Comparison of ENCODE assay signal across 4 fruit fly cellular contexts in genomic region chr3R:11619709-11620409, dm6.
TF ChIP-seq lines count a peak whose summit lies in the region.

TSS of gene Jupiter (minus strand) at chr3R:11619906.
TSS of gene CG14710 (plus strand) at chr3R:11620090.

TF ChIP-seq in whole organism, adult, 20 proteins besides CTCF, POLR2A, EP300 and RAD21 (continued from another document):
- no peak for TF ChIP-seq CG11617 (GFP tag; optimal IDR thresholded peaks at IDR 0.05; lab: Kevin White, UChicago)
- peak; percentile 60 for TF ChIP-seq Mnt (GFP tag; optimal IDR thresholded peaks at IDR 0.05; lab: Kevin White, UChicago)

TF ChIP-seq in whole organism, embryonic, 481 proteins besides CTCF, POLR2A, EP300 and RAD21 (continued from another document and continues in another):
- 0 out of 2 replicates have a peak, but pooled peaks have one; percentile 17 for TF ChIP-seq bbx (GFP tag; IDR thresholded peaks at IDR 0.05; lab: Robert Waterston, UW; ENCODE audit: partially characterized antibody)
- TF ChIP-seq CG1024 (GFP tag; IDR thresholded peaks at IDR 0.05; lab: Robert Waterston, UW): peak; percentile 38; the same call in 1 of the 2 replicates
- TF ChIP-seq TFAM (GFP tag; optimal IDR thresholded peaks at IDR 0.05; lab: Kevin White, UChicago): no peak
- no peak for TF ChIP-seq eyg (GFP tag; optimal IDR thresholded peaks at IDR 0.05; lab: Kevin White, UChicago)
- peak; percentile 93 for TF ChIP-seq Ets97D (GFP tag; optimal IDR thresholded peaks at IDR 0.05; lab: Kevin White, UChicago)
- peak; percentile 61 for TF ChIP-seq Mes4 (GFP tag; optimal IDR thresholded peaks at IDR 0.05; lab: Kevin White, UChicago)
- TF ChIP-seq CG13775 (GFP tag; optimal IDR thresholded peaks at IDR 0.05; lab: Kevin White, UChicago): peak; percentile 55
- no peak for TF ChIP-seq stc (GFP tag; IDR thresholded peaks at IDR 0.05; lab: Robert Waterston, UW)
- TF ChIP-seq fru (optimal IDR thresholded peaks at IDR 0.05; lab: Kevin White, UChicago): no peak
- no peak for TF ChIP-seq Hmx (GFP tag; optimal IDR thresholded peaks at IDR 0.05; lab: Kevin White, UChicago)
- TF ChIP-seq vvl (GFP tag; IDR thresholded peaks at IDR 0.05; lab: Robert Waterston, UW): peak; percentile 91
- no peak for TF ChIP-seq dan (GFP tag; IDR thresholded peaks at IDR 0.05; lab: Robert Waterston, UW)
- TF ChIP-seq CG12659 (GFP tag; optimal IDR thresholded peaks at IDR 0.05; lab: Kevin White, UChicago): peak; percentile 92
- peak; percentile 86 for TF ChIP-seq Hmr (GFP tag; optimal IDR thresholded peaks at IDR 0.05; lab: Kevin White, UChicago)
- TF ChIP-seq Dip2 (GFP tag; IDR thresholded peaks at IDR 0.05; lab: Robert Waterston, UW): no peak
- peak; percentile 66 for TF ChIP-seq CG17328 (GFP tag; IDR thresholded peaks at IDR 0.05; lab: Robert Waterston, UW)
- peak; percentile 61 for TF ChIP-seq CG7745 (tag; optimal IDR thresholded peaks at IDR 0.05; lab: Kevin White, UChicago)
- peak; percentile 60 for TF ChIP-seq emc (GFP tag; optimal IDR thresholded peaks at IDR 0.05; lab: Kevin White, UChicago)
- TF ChIP-seq prd (optimal IDR thresholded peaks at IDR 0.05; lab: Kevin White, UChicago): no peak
- peak; percentile 84 for TF ChIP-seq prd (GFP tag; IDR thresholded peaks at IDR 0.05; lab: Robert Waterston, UW)
- peak; percentile 32 for TF ChIP-seq Deaf1 (tag; optimal IDR thresholded peaks at IDR 0.05; lab: Kevin White, UChicago)
- TF ChIP-seq Elba2 (GFP tag; optimal IDR thresholded peaks at IDR 0.05; lab: Kevin White, UChicago): peak; percentile 46
- no peak; the same call in 2 of the 3 replicates for TF ChIP-seq B-H1 (GFP tag; IDR thresholded peaks at IDR 0.05; lab: Robert Waterston, UW)
- no peak for TF ChIP-seq tio (GFP tag; optimal IDR thresholded peaks at IDR 0.05; lab: Kevin White, UChicago)
- peak; percentile 81 for TF ChIP-seq fu2 (GFP tag; optimal IDR thresholded peaks at IDR 0.05; lab: Kevin White, UChicago)
- TF ChIP-seq CG31224 (GFP tag; IDR thresholded peaks at IDR 0.05; lab: Robert Waterston, UW): no peak
- no peak for TF ChIP-seq Oaz (GFP tag; IDR thresholded peaks at IDR 0.05; lab: Robert Waterston, UW)
- peak; percentile 29 for TF ChIP-seq CG7928 (GFP tag; optimal IDR thresholded peaks at IDR 0.05; lab: Kevin White, UChicago)
- TF ChIP-seq CG7963 (GFP tag; IDR thresholded peaks at IDR 0.05; lab: Robert Waterston, UW; ENCODE audit: partially characterized antibody): no peak
- peak; percentile 63 for TF ChIP-seq CG34376 (GFP tag; optimal IDR thresholded peaks at IDR 0.05; lab: Kevin White, UChicago)
- peak; percentile 23 to 69 for TF ChIP-seq Hr51 (GFP tag; optimal IDR thresholded peaks at IDR 0.05; lab: Kevin White, UChicago)
- peak; percentile 41 for TF ChIP-seq Fer2 (tag; optimal IDR thresholded peaks at IDR 0.05; lab: Kevin White, UChicago)
- no peak for TF ChIP-seq lab (GFP tag; optimal IDR thresholded peaks at IDR 0.05; lab: Kevin White, UChicago)
- peak; percentile 64 for TF ChIP-seq CG4424 (GFP tag; optimal IDR thresholded peaks at IDR 0.05; lab: Kevin White, UChicago)
- peak; percentile 43 for TF ChIP-seq twi (tag; optimal IDR thresholded peaks at IDR 0.05; lab: Kevin White, UChicago)
- TF ChIP-seq lov (optimal IDR thresholded peaks at IDR 0.05; lab: Kevin White, UChicago): no peak
- 0 out of 3 replicates have a peak, but pooled peaks have one; percentile 60 for TF ChIP-seq lov (GFP tag; IDR thresholded peaks at IDR 0.05; lab: Robert Waterston, UW)
- peak; percentile 97 for TF ChIP-seq CG33213 (GFP tag; optimal IDR thresholded peaks at IDR 0.05; lab: Kevin White, UChicago)
- TF ChIP-seq seq (GFP tag; IDR thresholded peaks at IDR 0.05; lab: Robert Waterston, UW): no peak
- no peak for TF ChIP-seq CG4707 (GFP tag; optimal IDR thresholded peaks at IDR 0.05; lab: Kevin White, UChicago)
- TF ChIP-seq CG5180 (GFP tag; optimal IDR thresholded peaks at IDR 0.05; lab: Kevin White, UChicago): no peak
- 0 out of 2 replicates have a peak, but pooled peaks have one; percentile 39 for TF ChIP-seq Atf6 (GFP tag; IDR thresholded peaks at IDR 0.05; lab: Robert Waterston, UW)
- peak; percentile 83 for TF ChIP-seq CG30403 (GFP tag; optimal IDR thresholded peaks at IDR 0.05; lab: Kevin White, UChicago)

TF ChIP-seq in whole organism, prepupa, 60 proteins besides CTCF, POLR2A, EP300 and RAD21 (continued from another document):
- TF ChIP-seq ss (GFP tag; optimal IDR thresholded peaks at IDR 0.05; lab: Kevin White, UChicago): peak; percentile 52 to 61
- peak; percentile 22 for TF ChIP-seq CG11902 (GFP tag; optimal IDR thresholded peaks at IDR 0.05; lab: Kevin White, UChicago)
- TF ChIP-seq CG8319 (GFP tag; optimal IDR thresholded peaks at IDR 0.05; lab: Kevin White, UChicago): no peak
- peak; percentile 57; the same call in 1 of the 2 replicates for TF ChIP-seq CG11294 (GFP tag; IDR thresholded peaks at IDR 0.05; lab: Robert Waterston, UW)
- TF ChIP-seq CG6808 (GFP tag; optimal IDR thresholded peaks at IDR 0.05; lab: Kevin White, UChicago): no peak
- TF ChIP-seq CG11762 (GFP tag; optimal IDR thresholded peaks at IDR 0.05; lab: Kevin White, UChicago; ENCODE audit: insufficient read depth): peak; percentile 27
- peak; percentile 19 for TF ChIP-seq Ets96B (tag; optimal IDR thresholded peaks at IDR 0.05; lab: Kevin White, UChicago)
- peak; percentile 72 for TF ChIP-seq cyc (GFP tag; optimal IDR thresholded peaks at IDR 0.05; lab: Kevin White, UChicago)
- no peak for TF ChIP-seq CG10669 (GFP tag; optimal IDR thresholded peaks at IDR 0.05; lab: Kevin White, UChicago)
- TF ChIP-seq spab (GFP tag; optimal IDR thresholded peaks at IDR 0.05; lab: Kevin White, UChicago): no peak
- TF ChIP-seq CG8119 (GFP tag; IDR thresholded peaks at IDR 0.05; lab: Robert Waterston, UW): peak; percentile 37; the same call in 1 of the 3 replicates
- TF ChIP-seq Sox14 (GFP tag; optimal IDR thresholded peaks at IDR 0.05; lab: Kevin White, UChicago): peak; percentile 67
- no peak for TF ChIP-seq dac (GFP tag; optimal IDR thresholded peaks at IDR 0.05; lab: Kevin White, UChicago)
- no peak for TF ChIP-seq CG10631 (GFP tag; optimal IDR thresholded peaks at IDR 0.05; lab: Kevin White, UChicago)
- TF ChIP-seq achi (GFP tag; optimal IDR thresholded peaks at IDR 0.05; lab: Kevin White, UChicago): peak; percentile 30
- peak; percentile 47 for TF ChIP-seq OdsH (GFP tag; optimal IDR thresholded peaks at IDR 0.05; lab: Kevin White, UChicago)
- TF ChIP-seq CG8632 (GFP tag; optimal IDR thresholded peaks at IDR 0.05; lab: Kevin White, UChicago): no peak
- peak; percentile 59 for TF ChIP-seq CG3919 (GFP tag; optimal IDR thresholded peaks at IDR 0.05; lab: Kevin White, UChicago)
- no peak for TF ChIP-seq Met (GFP tag; optimal IDR thresholded peaks at IDR 0.05; lab: Kevin White, UChicago)
- TF ChIP-seq Hr38 (GFP tag; optimal IDR thresholded peaks at IDR 0.05; lab: Kevin White, UChicago): no peak
- TF ChIP-seq CG31627 (GFP tag; optimal IDR thresholded peaks at IDR 0.05; lab: Kevin White, UChicago): peak; percentile 78
- no peak for TF ChIP-seq fkh (GFP tag; optimal IDR thresholded peaks at IDR 0.05; lab: Kevin White, UChicago)
- peak; percentile 65 for TF ChIP-seq Hr39 (GFP tag; optimal IDR thresholded peaks at IDR 0.05; lab: Kevin White, UChicago)
- no peak for TF ChIP-seq vri (GFP tag; optimal IDR thresholded peaks at IDR 0.05; lab: Kevin White, UChicago)
- peak; percentile 54 for TF ChIP-seq CG6854 (GFP tag; optimal IDR thresholded peaks at IDR 0.05; lab: Kevin White, UChicago)
- TF ChIP-seq CG15336 (GFP tag; IDR thresholded peaks at IDR 0.05; lab: Robert Waterston, UW): no peak; the same call in 1 of the 2 replicates
- no peak for TF ChIP-seq Eip75B (GFP tag; optimal IDR thresholded peaks at IDR 0.05; lab: Kevin White, UChicago)
- TF ChIP-seq fd85E (GFP tag; optimal IDR thresholded peaks at IDR 0.05; lab: Kevin White, UChicago): no peak
- TF ChIP-seq Eip78C (GFP tag; lab: Kevin White, UChicago): peak; percentile 68
- TF ChIP-seq dsx (GFP tag; optimal IDR thresholded peaks at IDR 0.05; lab: Kevin White, UChicago; ENCODE audit: poor library complexity, severe bottlenecking): peak; percentile 51
- peak; percentile 52 for TF ChIP-seq CG3032 (tag; optimal IDR thresholded peaks at IDR 0.05; lab: Kevin White, UChicago)
- peak; percentile 6 for TF ChIP-seq CG7368 (GFP tag; optimal IDR thresholded peaks at IDR 0.05; lab: Kevin White, UChicago)
- peak; percentile 64 for TF ChIP-seq Ets21C (GFP tag; optimal IDR thresholded peaks at IDR 0.05; lab: Kevin White, UChicago)
- no peak for TF ChIP-seq svp (GFP tag; lab: Kevin White, UChicago)
- TF ChIP-seq eg (GFP tag; IDR thresholded peaks at IDR 0.05; lab: Robert Waterston, UW): peak; percentile 70; the same call in 2 of the 3 replicates
- TF ChIP-seq Blimp-1 (GFP tag; optimal IDR thresholded peaks at IDR 0.05; lab: Kevin White, UChicago): no peak
- no peak for TF ChIP-seq CG6163 (GFP tag; IDR thresholded peaks at IDR 0.05; lab: Robert Waterston, UW)
- no peak for TF ChIP-seq fd59A (GFP tag; optimal IDR thresholded peaks at IDR 0.05; lab: Kevin White, UChicago)
- TF ChIP-seq Sox102F (GFP tag; optimal IDR thresholded peaks at IDR 0.05; lab: Kevin White, UChicago): no peak
- peak in 1 of 2 experiments; percentile 16 for TF ChIP-seq salr (GFP tag; optimal IDR thresholded peaks at IDR 0.05; lab: Kevin White, UChicago)
- no peak for TF ChIP-seq Lpt (GFP tag; optimal IDR thresholded peaks at IDR 0.05; lab: Kevin White, UChicago)

TF ChIP-seq in whole organism, wandering third instar larva, 38 proteins besides CTCF, POLR2A, EP300 and RAD21 (continued from another document):
- TF ChIP-seq h (GFP tag; optimal IDR thresholded peaks at IDR 0.05; lab: Kevin White, UChicago) (peak; percentile 68), br (GFP tag; optimal IDR thresholded peaks at IDR 0.05; lab: Kevin White, UChicago) (peak; percentile 3), foxo (GFP tag; optimal IDR thresholded peaks at IDR 0.05; lab: Kevin White, UChicago) (peak in 1 of 2 experiments; percentile 73), Hnf4 (GFP tag; optimal IDR thresholded peaks at IDR 0.05; lab: Kevin White, UChicago) (peak; percentile 76), lola (GFP tag; optimal IDR thresholded peaks at IDR 0.05; lab: Kevin White, UChicago) (no peak), ey (GFP tag; optimal IDR thresholded peaks at IDR 0.05; lab: Kevin White, UChicago) (peak; percentile 67), fru (GFP tag; optimal IDR thresholded peaks at IDR 0.05; lab: Kevin White, UChicago) (peak; percentile 60), sv (GFP tag; optimal IDR thresholded peaks at IDR 0.05; lab: Kevin White, UChicago) (peak; percentile 62), dsf (GFP tag; optimal IDR thresholded peaks at IDR 0.05; lab: Kevin White, UChicago; ENCODE audit: borderline replicate concordance) (peak; percentile 36), CG9705 (GFP tag; optimal IDR thresholded peaks at IDR 0.05; lab: Kevin White, UChicago) (peak; percentile 56), Dif (GFP tag; optimal IDR thresholded peaks at IDR 0.05; lab: Kevin White, UChicago; ENCODE audit: partially characterized antibody) (no peak), Hr78 (GFP tag; optimal IDR thresholded peaks at IDR 0.05; lab: Kevin White, UChicago) (no peak), dl (GFP tag; optimal IDR thresholded peaks at IDR 0.05; lab: Kevin White, UChicago; ENCODE audit: insufficient read depth in 1 of 2, partially characterized antibody in 2 of 2) (no peak)
TF ChIP-seq in whole organism, wandering third instar larva: peak in this region for 20.
